Fruit fly (Drosophila melanogaster) whole organism, pupa: ENCODE measurements around the gene mbm.

Source experiments
- CG10348 ChIP-seq: fragments of 200-800 bp; sonication (Bioruptor generic); IDR thresholded peaks from 2 replicates; pipeline ENCODE4 v1.3.6; 2022; ENCODE audit warnings: missing biosample characterization, missing genetic modification characterization
- CG13204 ChIP-seq: fragments of 200-800 bp; sonication (Bioruptor generic); optimal IDR thresholded peaks from 2 replicates; lab custom pipeline; 2018; ENCODE audit warnings: missing biosample characterization, mild to moderate bottlenecking, missing genetic modification characterization, moderate library complexity
- CG14655 ChIP-seq: fragments of 200-800 bp; sonication (Bioruptor generic); optimal IDR thresholded peaks from 3 replicates; lab custom pipeline; 2017; ENCODE audit warnings: mild to moderate bottlenecking, missing biosample characterization, missing genetic modification reagents, missing genetic modification characterization
- CG32121 ChIP-seq: fragments of 200-800 bp; sonication (Bioruptor generic); IDR thresholded peaks from 2 replicates; pipeline ENCODE4 v1.3.6; 2022; ENCODE audit warnings: missing biosample characterization, missing genetic modification characterization
- CG34367 ChIP-seq: fragments of 200-800 bp; sonication (Bioruptor generic); optimal IDR thresholded peaks from 2 replicates; lab custom pipeline; 2018; ENCODE audit warnings: missing biosample characterization, mild to moderate bottlenecking, missing genetic modification characterization
- Pif1B ChIP-seq: fragments of 200-800 bp; sonication (Bioruptor generic); optimal IDR thresholded peaks from 3 replicates; lab custom pipeline; 2016; ENCODE audit warnings: missing biosample characterization, missing genetic modification characterization
- gl ChIP-seq: fragments of 200-800 bp; sonication (Bioruptor generic); optimal IDR thresholded peaks from 2 replicates; lab custom pipeline; 2018; ENCODE audit warnings: missing biosample characterization, mild to moderate bottlenecking, missing genetic modification characterization
- rn ChIP-seq: fragments of 200-800 bp; sonication (Bioruptor generic); IDR thresholded peaks from 2 replicates; pipeline ENCODE4 v1.3.6; 2022; ENCODE audit warnings: missing biosample characterization, missing genetic modification characterization

- TF ChIP-seq gl (tag; lab: Kevin White, UChicago) (no peak), CG10348 (GFP tag; lab: Robert Waterston, UW) (no peak), CG32121 (no peak), CG14655 (no peak), Pif1B (GFP tag; lab: Kevin White, UChicago) (no peak), CG34367 (tag; lab: Kevin White, UChicago) (no peak), rn (no peak), CG13204 (GFP tag; lab: Kevin White, UChicago) (no peak)
These were observed 27.6 kb upstream of the mbm start for dm6 chr2L:300877-301706.
